Worm (Caenorhabditis elegans) whole organism, L2 larva: ENCODE measurements around the gene cisd-3.1.

Experiments
- aly-2 ChIP-seq: fragments of 150-350 bp; optimal IDR thresholded peaks from 2 replicates; lab custom pipeline; 2014; ENCODE audit warnings: missing biosample characterization, missing genetic modification characterization
- blmp-1 ChIP-seq: sonication (generic microtip); optimal IDR thresholded peaks from 2 replicates; lab custom pipeline; 2017; ENCODE audit warnings: missing genetic modification characterization, mild to moderate bottlenecking, missing compliant biosample characterization, antibody characterized with exemption, moderate library complexity; ENCODE audit not compliant: insufficient read depth
- lin-13 ChIP-seq: fragments of 150-350 bp; optimal IDR thresholded peaks from 2 replicates; lab custom pipeline; 2014; ENCODE audit warnings: missing biosample characterization, missing genetic modification reagents, missing genetic modification characterization
- skn-1 ChIP-seq: sonication (generic microtip); optimal IDR thresholded peaks from 2 replicates; lab custom pipeline; 2017; ENCODE audit warnings: missing biosample characterization, missing genetic modification characterization

ce11 chrIII:4553316-4553715 lies 10.6 kb downstream of the cisd-3.1 start, which contains the start of gene imph-1:
- TF ChIP-seq skn-1 (tag; lab: Kevin White, UChicago) (no peak), blmp-1 (no peak), aly-2 (tag; lab: Kevin White, UChicago) (no peak), lin-13 (no peak)
